Worm (Caenorhabditis elegans): ENCODE measurements around the gene tsfm-1.

Gene tsfm-1

ce11 chrV:12295015-12295414 lies 23.7 kb upstream of the tsfm-1 start:
- peak; percentile 75 for TF ChIP-seq nhr-21 (tag; optimal IDR thresholded peaks at IDR 0.05)
- TF ChIP-seq sma-9 (GFP tag; optimal IDR thresholded peaks at IDR 0.05): peak; percentile 19
- TF ChIP-seq sma-9 (tag; optimal IDR thresholded peaks at IDR 0.05): no peak
- TF ChIP-seq aly-2 (tag; optimal IDR thresholded peaks at IDR 0.05): no peak
- TF ChIP-seq nhr-11 (tag; optimal IDR thresholded peaks at IDR 0.05): no peak
- TF ChIP-seq sem-4 (tag; optimal IDR thresholded peaks at IDR 0.05): peak; percentile 14
- no peak for TF ChIP-seq unc-62 (GFP tag; optimal IDR thresholded peaks at IDR 0.05)
- no peak for TF ChIP-seq nhr-77 (tag; optimal IDR thresholded peaks at IDR 0.05)
- TF ChIP-seq mbf-1 (tag; optimal IDR thresholded peaks at IDR 0.05): no peak
- no peak for TF ChIP-seq nhr-25 (tag; optimal IDR thresholded peaks at IDR 0.05)
- no peak for TF ChIP-seq C34F6.9 (tag; optimal IDR thresholded peaks at IDR 0.05)

- TF ChIP-seq sma-9 (GFP tag; optimal IDR thresholded peaks at IDR 0.05) (no peak), sma-9 (tag; optimal IDR thresholded peaks at IDR 0.05) (no peak), sma-3 (GFP tag; optimal IDR thresholded peaks at IDR 0.05) (peak; percentile 61), crh-2 (tag; optimal IDR thresholded peaks at IDR 0.05) (no peak), mab-5 (tag; optimal IDR thresholded peaks at IDR 0.05) (peak; percentile 12), nhr-11 (tag; optimal IDR thresholded peaks at IDR 0.05) (no peak), egl-27 (tag; optimal IDR thresholded peaks at IDR 0.05) (peak; percentile 22), nhr-77 (tag; optimal IDR thresholded peaks at IDR 0.05) (no peak), lin-39 (tag; optimal IDR thresholded peaks at IDR 0.05) (no peak), zag-1 (tag; optimal IDR thresholded peaks at IDR 0.05) (no peak), nhr-25 (tag; optimal IDR thresholded peaks at IDR 0.05) (peak; percentile 28), ama-1 (optimal IDR thresholded peaks at IDR 0.05) (no peak)
These were observed 22.7 kb upstream of the tsfm-1 start for ce11 chrV:12294091-12294490.

- TF ChIP-seq gmeb-1 (tag; optimal IDR thresholded peaks at IDR 0.05) (peak; percentile 99), nhr-25 (tag; optimal IDR thresholded peaks at IDR 0.05) (peak; percentile 88), egl-27 (tag; optimal IDR thresholded peaks at IDR 0.05) (peak; percentile 65), aly-2 (tag; optimal IDR thresholded peaks at IDR 0.05) (no peak), lsy-2 (tag; optimal IDR thresholded peaks at IDR 0.05) (peak; percentile 90 to 95), unc-55 (GFP tag; optimal IDR thresholded peaks at IDR 0.05) (peak; percentile 95), nhr-77 (tag; optimal IDR thresholded peaks at IDR 0.05) (no peak), elt-3 (tag; optimal IDR thresholded peaks at IDR 0.05) (no peak), ztf-4 (tag; optimal IDR thresholded peaks at IDR 0.05) (peak; percentile 61), alr-1 (tag; optimal IDR thresholded peaks at IDR 0.05) (no peak), nhr-21 (tag; optimal IDR thresholded peaks at IDR 0.05) (peak; percentile 79), skn-1 (tag; optimal IDR thresholded peaks at IDR 0.05) (no peak), blmp-1 (tag; optimal IDR thresholded peaks at IDR 0.05; ENCODE audit: insufficient read depth) (peak; percentile 47), mbf-1 (tag; optimal IDR thresholded peaks at IDR 0.05) (no peak), nhr-237 (tag; optimal IDR thresholded peaks at IDR 0.05) (peak; percentile 56), ceh-82 (tag; optimal IDR thresholded peaks at IDR 0.05) (peak; percentile 53), nhr-23 (tag; optimal IDR thresholded peaks at IDR 0.05) (no peak), unc-39 (tag; optimal IDR thresholded peaks at IDR 0.05) (no peak), peb-1 (tag; optimal IDR thresholded peaks at IDR 0.05) (no peak), lin-11 (tag; optimal IDR thresholded peaks at IDR 0.05) (peak; percentile 81), F13H6.1 (tag; optimal IDR thresholded peaks at IDR 0.05) (peak; percentile 88), ztf-1 (GFP tag; conservative IDR thresholded peaks at IDR 0.05) (no peak), sma-9 (GFP tag; optimal IDR thresholded peaks at IDR 0.05) (peak; percentile 95), sma-9 (tag; optimal IDR thresholded peaks at IDR 0.05) (no peak), mab-5 (tag; optimal IDR thresholded peaks at IDR 0.05) (peak; percentile 93), fos-1 (tag; optimal IDR thresholded peaks at IDR 0.05) (peak; percentile 69), ama-1 (optimal IDR thresholded peaks at IDR 0.05) (peak; percentile 41), Y55F3AM.14 (GFP tag; optimal IDR thresholded peaks at IDR 0.05) (peak; percentile 22), lin-13 (GFP tag; optimal IDR thresholded peaks at IDR 0.05) (peak; percentile 81), nhr-12 (tag; optimal IDR thresholded peaks at IDR 0.05) (no peak), mdl-1 (tag; optimal IDR thresholded peaks at IDR 0.05) (no peak), zag-1 (tag; optimal IDR thresholded peaks at IDR 0.05) (peak; percentile 37), sem-4 (tag; optimal IDR thresholded peaks at IDR 0.05) (peak; percentile 83), sma-3 (GFP tag; optimal IDR thresholded peaks at IDR 0.05) (peak; percentile 90), nhr-10 (tag; optimal IDR thresholded peaks at IDR 0.05) (peak; percentile 70), snpc-4 (tag; optimal IDR thresholded peaks at IDR 0.05) (peak; percentile 74), ztf-11 (tag; optimal IDR thresholded peaks at IDR 0.05) (no peak), C34F6.9 (tag; optimal IDR thresholded peaks at IDR 0.05) (peak; percentile 91), unc-62 (GFP tag; optimal IDR thresholded peaks at IDR 0.05) (peak; percentile 43), R02D3.7 (tag; optimal IDR thresholded peaks at IDR 0.05) (peak; percentile 77), ceh-16 (tag; optimal IDR thresholded peaks at IDR 0.05) (peak; percentile 75), nhr-11 (tag; optimal IDR thresholded peaks at IDR 0.05) (no peak), lin-39 (tag; optimal IDR thresholded peaks at IDR 0.05) (no peak), nhr-129 (tag; optimal IDR thresholded peaks at IDR 0.05) (peak; percentile 56), nhr-6 (tag; optimal IDR thresholded peaks at IDR 0.05) (no peak), crh-2 (tag; optimal IDR thresholded peaks at IDR 0.05) (peak; percentile 91), dmd-4 (tag; optimal IDR thresholded peaks at IDR 0.05) (peak; percentile 45), elt-1 (tag; optimal IDR thresholded peaks at IDR 0.05) (no peak)
These were observed 20.2 kb upstream of the tsfm-1 start, which contains the start of the genes srpa-68 and srh-16 for ce11 chrV:12291587-12291986. srpa-68 (minus strand) TSS chrV:12291658. srh-16 (plus strand) TSS chrV:12291861.

Data from whole organism, L2 larva.